Fruit fly (Drosophila melanogaster) whole organism, embryonic: Measurements from ENCODE around the gene CstF50.

ENCODE experiments used
- Atf3 ChIP-seq: fragments of 200-800 bp; sonication (Bioruptor generic); optimal IDR thresholded peaks from 3 replicates; lab custom pipeline; 2016; ENCODE audit warnings: missing biosample characterization, missing genetic modification characterization
- CG1024 ChIP-seq: fragments of 200-800 bp; sonication (Bioruptor generic); IDR thresholded peaks from 2 replicates; pipeline ENCODE4 v1.3.6; 2022; ENCODE audit warnings: missing biosample characterization, missing genetic modification characterization
- CG10462 ChIP-seq: fragments of 200-800 bp; sonication (Bioruptor generic); optimal IDR thresholded peaks from 2 replicates; lab custom pipeline; 2016; ENCODE audit warnings: missing biosample characterization, missing genetic modification characterization
- CG10979 ChIP-seq: fragments of 200-800 bp; sonication (Bioruptor generic); optimal IDR thresholded peaks from 2 replicates; lab custom pipeline; 2018; ENCODE audit warnings: missing biosample characterization, mild to moderate bottlenecking, missing genetic modification characterization, moderate library complexity
- CG11085 ChIP-seq: fragments of 200-800 bp; sonication (Bioruptor generic); IDR thresholded peaks from 2 replicates; pipeline ENCODE4 v1.3.6; 2022; ENCODE audit warnings: missing biosample characterization, missing genetic modification characterization
- CG11723 ChIP-seq: fragments of 200-800 bp; sonication (Bioruptor generic); optimal IDR thresholded peaks from 2 replicates; lab custom pipeline; 2017; ENCODE audit warnings: missing biosample characterization, mild to moderate bottlenecking, missing genetic modification characterization
- CG12104 ChIP-seq: fragments of 200-800 bp; sonication (Bioruptor generic); optimal IDR thresholded peaks from 3 replicates; lab custom pipeline; 2016; ENCODE audit warnings: missing biosample characterization, missing genetic modification characterization
- CG12391 ChIP-seq: fragments of 200-800 bp; sonication (Bioruptor generic); optimal IDR thresholded peaks from 3 replicates; lab custom pipeline; 2018; ENCODE audit warnings: missing biosample characterization, mild to moderate bottlenecking, missing genetic modification characterization, moderate library complexity
- CG12942 ChIP-seq: fragments of 200-800 bp; sonication (Bioruptor generic); optimal IDR thresholded peaks from 3 replicates; lab custom pipeline; 2016; ENCODE audit warnings: missing biosample characterization, missing genetic modification characterization
- CG15269 ChIP-seq: fragments of 200-800 bp; sonication (Bioruptor generic); optimal IDR thresholded peaks from 2 replicates; lab custom pipeline; 2018; ENCODE audit warnings: missing biosample characterization, mild to moderate bottlenecking, missing genetic modification characterization, moderate library complexity
- CG1832 ChIP-seq: fragments of 200-800 bp; sonication (Bioruptor generic); optimal IDR thresholded peaks from 2 replicates; lab custom pipeline; 2017; ENCODE audit warnings: missing biosample characterization, mild to moderate bottlenecking, missing genetic modification characterization, inconsistent platforms
- CG2712 ChIP-seq: fragments of 200-800 bp; optimal IDR thresholded peaks from 3 replicates; lab custom pipeline; 2019; ENCODE audit warnings: missing biosample characterization, mild to moderate bottlenecking, missing genetic modification characterization, moderate library complexity
- CG4707 ChIP-seq: fragments of 200-800 bp; sonication (Bioruptor generic); optimal IDR thresholded peaks from 2 replicates; lab custom pipeline; 2018; ENCODE audit warnings: missing biosample characterization, mild to moderate bottlenecking, missing genetic modification characterization, moderate library complexity
- CG4730 ChIP-seq: fragments of 200-800 bp; sonication (Bioruptor generic); IDR thresholded peaks from 2 replicates; pipeline ENCODE4 v1.3.6; 2022; ENCODE audit warnings: missing biosample characterization, missing genetic modification characterization
- CG6654 ChIP-seq: fragments of 200-800 bp; sonication (Bioruptor generic); optimal IDR thresholded peaks from 2 replicates; lab custom pipeline; 2017; ENCODE audit warnings: missing biosample characterization, mild to moderate bottlenecking, missing genetic modification characterization
- CG6683 ChIP-seq: fragments of 200-800 bp; sonication (Bioruptor generic); optimal IDR thresholded peaks from 2 replicates; lab custom pipeline; 2017; ENCODE audit warnings: missing biosample characterization, mild to moderate bottlenecking, missing genetic modification characterization, missing genetic modification reagents
- CG7357 ChIP-seq: fragments of 200-800 bp; sonication (Bioruptor generic); IDR thresholded peaks from 3 replicates; pipeline ENCODE4 v1.3.6; 2022; ENCODE audit warnings: missing biosample characterization, missing genetic modification characterization
- CG7839 ChIP-seq: fragments of 200-800 bp; sonication (Bioruptor generic); optimal IDR thresholded peaks from 3 replicates; lab custom pipeline; 2018; ENCODE audit warnings: missing biosample characterization, mild to moderate bottlenecking, missing genetic modification characterization, moderate library complexity
- CG8089 ChIP-seq: fragments of 200-800 bp; sonication (Bioruptor generic); optimal IDR thresholded peaks from 3 replicates; lab custom pipeline; 2016; ENCODE audit warnings: missing biosample characterization, missing genetic modification characterization
- CG8290 ChIP-seq, 3 experiments: fragments of 200-800 bp; sonication (Bioruptor generic); optimal IDR thresholded peaks; 2 replicates each; lab custom pipeline; 2016 to 2019; ENCODE audit warnings: missing biosample characterization in 3 of 3, missing genetic modification characterization in 3 of 3, mild to moderate bottlenecking in 2 of 3, moderate library complexity in 1 of 3
- CG9817 ChIP-seq: fragments of 200-800 bp; sonication (Bioruptor generic); optimal IDR thresholded peaks from 2 replicates; lab custom pipeline; 2018; ENCODE audit warnings: missing biosample characterization, mild to moderate bottlenecking, missing genetic modification characterization, moderate library complexity
- D19A ChIP-seq: fragments of 200-800 bp; optimal IDR thresholded peaks from 3 replicates; lab custom pipeline; 2019; ENCODE audit warnings: missing biosample characterization, mild to moderate bottlenecking, missing genetic modification characterization, moderate library complexity
- D19B ChIP-seq: fragments of 200-800 bp; sonication (Bioruptor generic); optimal IDR thresholded peaks from 2 replicates; lab custom pipeline; 2017; ENCODE audit warnings: missing biosample characterization, mild to moderate bottlenecking, missing genetic modification characterization
- H2.0 ChIP-seq: fragments of 200-800 bp; sonication (Bioruptor generic); IDR thresholded peaks from 2 replicates; pipeline ENCODE4 v1.3.6; 2022; ENCODE audit warnings: missing biosample characterization, missing genetic modification characterization
- HLHmδ ChIP-seq: fragments of 200-800 bp; sonication (Bioruptor generic); optimal IDR thresholded peaks from 2 replicates; lab custom pipeline; 2018; ENCODE audit warnings: missing biosample characterization, mild to moderate bottlenecking, missing genetic modification characterization, moderate library complexity
- HmgZ ChIP-seq: fragments of 200-800 bp; sonication (Bioruptor generic); optimal IDR thresholded peaks from 2 replicates; lab custom pipeline; 2018; ENCODE audit warnings: missing biosample characterization, mild to moderate bottlenecking, missing genetic modification characterization
- Lhr ChIP-seq: fragments of 200-800 bp; sonication (Bioruptor generic); optimal IDR thresholded peaks from 3 replicates; lab custom pipeline; 2017; ENCODE audit warnings: mild to moderate bottlenecking, missing biosample characterization, missing genetic modification reagents, missing genetic modification characterization
- Med ChIP-seq: fragments of 200-800 bp; sonication (Bioruptor generic); peaks from one replicate; lab custom pipeline; 2016; ENCODE audit warnings: missing biosample characterization, missing genetic modification characterization, mild to moderate bottlenecking, inconsistent platforms, moderate library complexity
- Oli ChIP-seq: fragments of 200-800 bp; sonication (Bioruptor generic); optimal IDR thresholded peaks from 2 replicates; lab custom pipeline; 2018; ENCODE audit warnings: missing biosample characterization, mild to moderate bottlenecking, missing genetic modification characterization, moderate library complexity
- PHDP ChIP-seq: fragments of 200-800 bp; sonication (Bioruptor generic); optimal IDR thresholded peaks from 3 replicates; lab custom pipeline; 2018; ENCODE audit warnings: missing biosample characterization, mild to moderate bottlenecking, missing genetic modification characterization, moderate library complexity
- bbx ChIP-seq: fragments of 200-800 bp; sonication (Bioruptor generic); IDR thresholded peaks from 2 replicates; pipeline ENCODE4 v1.3.6; 2022; ENCODE audit warnings: missing biosample characterization, missing genetic modification characterization; ENCODE audit not compliant: partially characterized antibody
- bcd ChIP-seq: fragments of 200-800 bp; sonication (Bioruptor generic); optimal IDR thresholded peaks from 2 replicates; lab custom pipeline; 2017; ENCODE audit warnings: missing biosample characterization, mild to moderate bottlenecking, missing genetic modification characterization
- caup ChIP-seq: fragments of 200-800 bp; sonication (Bioruptor generic); optimal IDR thresholded peaks from 3 replicates; lab custom pipeline; 2017; ENCODE audit warnings: missing biosample characterization, mild to moderate bottlenecking, missing genetic modification characterization, moderate library complexity; ENCODE audit not compliant: severe bottlenecking
- croc ChIP-seq: fragments of 200-800 bp; sonication (Bioruptor generic); conservative IDR thresholded peaks from 3 replicates; pipeline ENCODE4 v1.3.6; 2022; ENCODE audit warnings: missing biosample characterization, missing genetic modification characterization
- danr ChIP-seq: fragments of 200-800 bp; sonication (Bioruptor generic); IDR thresholded peaks from 2 replicates; pipeline ENCODE4 v1.3.6; 2022; ENCODE audit warnings: missing biosample characterization, missing genetic modification characterization
- dati ChIP-seq: fragments of 200-800 bp; sonication (Bioruptor generic); IDR thresholded peaks from 2 replicates; pipeline ENCODE4 v1.3.6; 2022; ENCODE audit warnings: missing biosample characterization, missing genetic modification characterization
- dm ChIP-seq: fragments of 200-800 bp; sonication (Bioruptor generic); optimal IDR thresholded peaks from 3 replicates; lab custom pipeline; 2016; ENCODE audit warnings: missing biosample characterization, missing genetic modification characterization
- gcm ChIP-seq: fragments of 200-800 bp; sonication (Bioruptor generic); optimal IDR thresholded peaks from 2 replicates; lab custom pipeline; 2019; ENCODE audit warnings: missing biosample characterization, mild to moderate bottlenecking, missing genetic modification characterization, moderate library complexity
- hb ChIP-seq: fragments of 200-800 bp; sonication (Bioruptor generic); IDR thresholded peaks from 3 replicates; pipeline ENCODE4 v1.3.6; 2022; ENCODE audit warnings: missing biosample characterization, missing genetic modification characterization; ENCODE audit not compliant: partially characterized antibody
- ind ChIP-seq: fragments of 200-800 bp; sonication (Bioruptor generic); optimal IDR thresholded peaks from 3 replicates; lab custom pipeline; 2016; ENCODE audit warnings: missing biosample characterization, missing genetic modification characterization
- inv ChIP-seq: fragments of 200-800 bp; sonication (Bioruptor generic); IDR thresholded peaks from 2 replicates; pipeline ENCODE4 v1.3.6; 2022; ENCODE audit warnings: missing biosample characterization, missing genetic modification characterization; ENCODE audit not compliant: partially characterized antibody
- nau ChIP-seq: fragments of 200-800 bp; sonication (Bioruptor generic); optimal IDR thresholded peaks from 3 replicates; lab custom pipeline; 2017; ENCODE audit warnings: missing biosample characterization, mild to moderate bottlenecking, missing genetic modification characterization, missing genetic modification reagents
- otp ChIP-seq: fragments of 200-800 bp; sonication (Bioruptor generic); IDR thresholded peaks from 3 replicates; pipeline ENCODE4, ENCODE4 v1.3.6; 2022; ENCODE audit warnings: missing biosample characterization, missing genetic modification characterization
- pb ChIP-seq: fragments of 200-800 bp; sonication (Bioruptor generic); optimal IDR thresholded peaks from 3 replicates; lab custom pipeline; 2016; ENCODE audit warnings: missing biosample characterization, missing genetic modification characterization
- phol ChIP-seq: fragments of 200-800 bp; sonication (Bioruptor generic); optimal IDR thresholded peaks from 3 replicates; lab custom pipeline; 2018; ENCODE audit warnings: missing biosample characterization, mild to moderate bottlenecking, missing genetic modification characterization, moderate library complexity
- psq ChIP-seq: fragments of 200-800 bp; sonication (Bioruptor generic); optimal IDR thresholded peaks from 2 replicates; lab custom pipeline; 2017; ENCODE audit warnings: missing biosample characterization, missing genetic modification characterization
- ranshi ChIP-seq: fragments of 200-800 bp; sonication (Bioruptor generic); IDR thresholded peaks from 2 replicates; pipeline ENCODE4 v1.3.6; 2022; ENCODE audit warnings: missing biosample characterization, missing genetic modification characterization
- sisA ChIP-seq: fragments of 200-800 bp; sonication (Bioruptor generic); IDR thresholded peaks from 2 replicates; pipeline ENCODE4 v1.3.6; 2022; ENCODE audit warnings: missing biosample characterization, missing genetic modification characterization
- slbo ChIP-seq: fragments of 200-800 bp; sonication (Bioruptor generic); IDR thresholded peaks from 2 replicates; pipeline ENCODE4 v1.3.6; 2022; ENCODE audit warnings: missing biosample characterization, missing genetic modification characterization
- usp ChIP-seq: fragments of >200 bp; optimal IDR thresholded peaks from 2 replicates; lab custom pipeline; 2017; ENCODE audit warnings: missing biosample characterization, missing genetic modification characterization
- zen ChIP-seq: fragments of 200-800 bp; sonication (Bioruptor generic); optimal IDR thresholded peaks from 3 replicates; lab custom pipeline; 2018; ENCODE audit warnings: missing biosample characterization, mild to moderate bottlenecking, missing genetic modification characterization, moderate library complexity

The CstF50 gene

dm6 chr3R:31718168-31718565 is 18.6 kb downstream of the CstF50 start (continued):
- TF ChIP-seq CG9817 (tag; lab: Kevin White, UChicago) (no peak), otp (GFP tag; lab: Robert Waterston, UW) (no peak), CG12391 (no peak), dati (no peak), CG11085 (GFP tag; lab: Robert Waterston, UW) (no peak), CG4707 (GFP tag; lab: Kevin White, UChicago) (no peak), slbo (GFP tag; lab: Robert Waterston, UW) (no peak), ranshi (GFP tag; lab: Robert Waterston, UW) (peak; percentile 14; the same call in 1 of the 2 replicates), H2.0 (GFP tag; lab: Robert Waterston, UW) (no peak), sisA (GFP tag; lab: Robert Waterston, UW) (peak; percentile 22; the same call in 1 of the 2 replicates), Med (peak; percentile 9), dm (GFP tag; lab: Kevin White, UChicago) (no peak), CG11723 (GFP tag; lab: Kevin White, UChicago) (no peak), CG7357 (no peak), HLHmδ (GFP tag; lab: Kevin White, UChicago) (no peak), pb (no peak), D19A (tag; lab: Kevin White, UChicago) (no peak), HmgZ (tag; lab: Kevin White, UChicago) (no peak), CG1832 (GFP tag; lab: Kevin White, UChicago) (no peak), inv (GFP tag; lab: Robert Waterston, UW) (no peak), danr (no peak), bbx (GFP tag; lab: Robert Waterston, UW) (no peak), Lhr (no peak), CG8089 (GFP tag; lab: Kevin White, UChicago) (no peak), psq (no peak), PHDP (no peak), CG6683 (no peak), Atf3 (no peak), bcd (GFP tag; lab: Kevin White, UChicago) (peak; percentile 8), usp (GFP tag; lab: Kevin White, UChicago) (no peak), CG12104 (no peak), phol (tag; lab: Kevin White, UChicago) (peak; percentile 41), CG10462 (no peak), Oli (peak; percentile 15), D19B (GFP tag; lab: Kevin White, UChicago) (peak; percentile 76), CG7839 (peak; percentile 1), ind (GFP tag; lab: Kevin White, UChicago) (peak; percentile 29), CG6654 (GFP tag; lab: Kevin White, UChicago) (peak; percentile 6), nau (GFP tag; lab: Kevin White, UChicago) (no peak), zen (no peak), CG15269 (tag; lab: Kevin White, UChicago) (no peak), CG8290 (GFP tag; optimal IDR thresholded peaks at IDR 0.05; lab: Kevin White, UChicago) (no peak), CG8290 (tag; optimal IDR thresholded peaks at IDR 0.05; lab: Kevin White, UChicago) (no peak), CG12942 (GFP tag; lab: Kevin White, UChicago) (no peak), CG1024 (GFP tag; lab: Robert Waterston, UW) (no peak), gcm (GFP tag; lab: Kevin White, UChicago) (no peak), caup (GFP tag; lab: Kevin White, UChicago) (no peak), hb (GFP tag; lab: Robert Waterston, UW) (no peak), CG10979 (tag; lab: Kevin White, UChicago) (peak; percentile 31), CG2712 (tag; lab: Kevin White, UChicago) (peak; percentile 21), croc (GFP tag; lab: Robert Waterston, UW) (no peak), CG4730 (GFP tag; lab: Robert Waterston, UW) (0 out of 2 replicates have a peak, but pooled peaks have one; percentile 23)
